Fruit fly (Drosophila melanogaster) whole organism, embryonic: ENCODE data around the gene rictor.

Experiments
- Atf-2 ChIP-seq: fragments of 200-800 bp; sonication (Bioruptor generic); optimal IDR thresholded peaks from 2 replicates; lab custom pipeline; 2016; ENCODE audit warnings: missing biosample characterization, missing genetic modification characterization
- CG10147 ChIP-seq: fragments of 200-800 bp; sonication (Bioruptor generic); optimal IDR thresholded peaks from 2 replicates; lab custom pipeline; 2019; ENCODE audit warnings: missing biosample characterization, mild to moderate bottlenecking, missing genetic modification characterization, moderate library complexity
- CG10274 ChIP-seq: fragments of 200-800 bp; sonication (Bioruptor generic); optimal IDR thresholded peaks from 3 replicates; lab custom pipeline; 2017; ENCODE audit warnings: missing biosample characterization, mild to moderate bottlenecking, missing genetic modification characterization
- CG10366 ChIP-seq: fragments of 200-800 bp; sonication (Bioruptor generic); IDR thresholded peaks from 2 replicates; pipeline ENCODE4 v1.3.6; 2022; ENCODE audit warnings: missing biosample characterization, missing genetic modification characterization
- CG10543 ChIP-seq: fragments of 200-800 bp; sonication (Bioruptor generic); optimal IDR thresholded peaks from 3 replicates; lab custom pipeline; 2017; ENCODE audit warnings: missing biosample characterization, mild to moderate bottlenecking, missing genetic modification characterization, moderate library complexity
- CG10979 ChIP-seq: fragments of 200-800 bp; sonication (Bioruptor generic); optimal IDR thresholded peaks from 2 replicates; lab custom pipeline; 2018; ENCODE audit warnings: missing biosample characterization, mild to moderate bottlenecking, missing genetic modification characterization, moderate library complexity
- CG11398 ChIP-seq: fragments of 200-800 bp; sonication (Bioruptor generic); optimal IDR thresholded peaks from 2 replicates; lab custom pipeline; 2016; ENCODE audit warnings: missing biosample characterization, missing genetic modification characterization
- CG13296 ChIP-seq: fragments of 200-800 bp; sonication (Bioruptor generic); optimal IDR thresholded peaks from 3 replicates; lab custom pipeline; 2018; ENCODE audit warnings: missing biosample characterization, mild to moderate bottlenecking, missing genetic modification characterization
- CG13775 ChIP-seq: fragments of 200-800 bp; sonication (Bioruptor generic); optimal IDR thresholded peaks from 3 replicates; lab custom pipeline; 2017; ENCODE audit warnings: missing biosample characterization, mild to moderate bottlenecking, missing genetic modification characterization
- CG13894 ChIP-seq: fragments of 200-800 bp; sonication (Bioruptor generic); optimal IDR thresholded peaks from 3 replicates; lab custom pipeline; 2018; ENCODE audit warnings: missing biosample characterization, mild to moderate bottlenecking, missing genetic modification characterization, moderate library complexity
- CG14710 ChIP-seq: fragments of 200-800 bp; sonication (Bioruptor generic); optimal IDR thresholded peaks from 3 replicates; lab custom pipeline; 2019; ENCODE audit warnings: missing biosample characterization, mild to moderate bottlenecking, missing genetic modification characterization, moderate library complexity
- CG1529 ChIP-seq: fragments of 200-800 bp; sonication (Bioruptor generic); optimal IDR thresholded peaks from 3 replicates; lab custom pipeline; 2018; ENCODE audit warnings: missing biosample characterization, missing genetic modification characterization
- CG15601 ChIP-seq: fragments of 200-800 bp; sonication (Bioruptor generic); optimal IDR thresholded peaks from 3 replicates; lab custom pipeline; 2019; ENCODE audit warnings: missing biosample characterization, mild to moderate bottlenecking, missing genetic modification characterization, moderate library complexity
- CG18262 ChIP-seq: fragments of 200-800 bp; optimal IDR thresholded peaks from 3 replicates; lab custom pipeline; 2019; ENCODE audit warnings: missing biosample characterization, mild to moderate bottlenecking, missing genetic modification characterization, moderate library complexity
- CG18599 ChIP-seq: fragments of 200-800 bp; sonication (Bioruptor generic); optimal IDR thresholded peaks from 3 replicates; lab custom pipeline; 2017; ENCODE audit warnings: missing biosample characterization, missing genetic modification characterization, mild to moderate bottlenecking, moderate library complexity, missing genetic modification reagents
- CG30020 ChIP-seq: fragments of 200-800 bp; optimal IDR thresholded peaks from 2 replicates; lab custom pipeline; 2019; ENCODE audit warnings: missing biosample characterization, mild to moderate bottlenecking, missing genetic modification characterization, moderate library complexity
- CG34224 ChIP-seq: fragments of 200-800 bp; sonication (Bioruptor generic); IDR thresholded peaks from 3 replicates; pipeline ENCODE4 v1.3.6; 2022; ENCODE audit warnings: missing biosample characterization, missing genetic modification characterization; ENCODE audit not compliant: partially characterized antibody
- CG6765 ChIP-seq: fragments of 200-800 bp; sonication (Bioruptor generic); optimal IDR thresholded peaks from 3 replicates; lab custom pipeline; 2017; ENCODE audit warnings: missing biosample characterization, mild to moderate bottlenecking, missing genetic modification characterization
- CG8089 ChIP-seq: fragments of 200-800 bp; sonication (Bioruptor generic); optimal IDR thresholded peaks from 3 replicates; lab custom pipeline; 2016; ENCODE audit warnings: missing biosample characterization, missing genetic modification characterization
- CG8281 ChIP-seq: fragments of 200-800 bp; sonication (Bioruptor generic); optimal IDR thresholded peaks from 2 replicates; lab custom pipeline; 2018; ENCODE audit warnings: missing biosample characterization, mild to moderate bottlenecking, missing genetic modification characterization, moderate library complexity
- Dp ChIP-seq: fragments of 200-800 bp; sonication (Bioruptor generic); optimal IDR thresholded peaks from 2 replicates; lab custom pipeline; 2018; ENCODE audit warnings: missing biosample characterization, mild to moderate bottlenecking, missing genetic modification characterization, moderate library complexity
- Gug ChIP-seq: fragments of 200-800 bp; sonication (Bioruptor generic); IDR thresholded peaks from 4 replicates; pipeline ENCODE4 v1.3.6; 2022; ENCODE audit warnings: missing biosample characterization, missing genetic modification characterization
- HHEX ChIP-seq: fragments of 200-800 bp; sonication (Bioruptor generic); optimal IDR thresholded peaks from 3 replicates; lab custom pipeline; 2017; ENCODE audit warnings: missing biosample characterization, mild to moderate bottlenecking, missing genetic modification characterization, missing genetic modification reagents
- HLH54F ChIP-seq: fragments of 200-800 bp; sonication (Bioruptor generic); optimal IDR thresholded peaks from 3 replicates; lab custom pipeline; 2016; ENCODE audit warnings: missing biosample characterization, missing genetic modification characterization
- HLHmδ ChIP-seq: fragments of 200-800 bp; sonication (Bioruptor generic); optimal IDR thresholded peaks from 2 replicates; lab custom pipeline; 2018; ENCODE audit warnings: missing biosample characterization, mild to moderate bottlenecking, missing genetic modification characterization, moderate library complexity
- Lpt ChIP-seq: fragments of >200 bp; optimal IDR thresholded peaks from 2 replicates; lab custom pipeline; 2018; ENCODE audit warnings: missing biosample characterization, missing genetic modification characterization
- MBD-R2 ChIP-seq: fragments of 200-800 bp; sonication (Bioruptor generic); IDR thresholded peaks from 2 replicates; pipeline ENCODE4 v1.3.6; 2022; ENCODE audit warnings: missing biosample characterization, missing genetic modification characterization
- Mad ChIP-seq: fragments of 200-800 bp; sonication (Bioruptor generic); optimal IDR thresholded peaks from 2 replicates; lab custom pipeline; 2016; ENCODE audit warnings: missing biosample characterization, missing genetic modification characterization
- Med ChIP-seq: fragments of 200-800 bp; sonication (Bioruptor generic); peaks from one replicate; lab custom pipeline; 2016; ENCODE audit warnings: missing biosample characterization, missing genetic modification characterization, mild to moderate bottlenecking, inconsistent platforms, moderate library complexity
- Oli ChIP-seq: fragments of 200-800 bp; sonication (Bioruptor generic); optimal IDR thresholded peaks from 2 replicates; lab custom pipeline; 2018; ENCODE audit warnings: missing biosample characterization, mild to moderate bottlenecking, missing genetic modification characterization, moderate library complexity
- Sry-δ ChIP-seq: fragments of 200-800 bp; sonication (Bioruptor generic); optimal IDR thresholded peaks from 2 replicates; lab custom pipeline; 2016; ENCODE audit warnings: missing biosample characterization, missing genetic modification characterization
- Xrp1 ChIP-seq: fragments of 200-800 bp; sonication (Bioruptor generic); IDR thresholded peaks from 2 replicates; pipeline ENCODE4 v1.3.6; 2022; ENCODE audit warnings: missing biosample characterization, missing genetic modification characterization
- al ChIP-seq: fragments of 200-800 bp; sonication (Bioruptor generic); IDR thresholded peaks from 2 replicates; pipeline ENCODE4 v1.3.6; 2022; ENCODE audit warnings: missing biosample characterization, missing genetic modification characterization
- bbx ChIP-seq: fragments of 200-800 bp; sonication (Bioruptor generic); IDR thresholded peaks from 2 replicates; pipeline ENCODE4 v1.3.6; 2022; ENCODE audit warnings: missing biosample characterization, missing genetic modification characterization; ENCODE audit not compliant: partially characterized antibody
- croc ChIP-seq: fragments of 200-800 bp; sonication (Bioruptor generic); conservative IDR thresholded peaks from 3 replicates; pipeline ENCODE4 v1.3.6; 2022; ENCODE audit warnings: missing biosample characterization, missing genetic modification characterization
- dysf ChIP-seq: fragments of 200-800 bp; sonication (Bioruptor generic); IDR thresholded peaks from 3 replicates; pipeline ENCODE4 v1.3.6; 2022; ENCODE audit warnings: missing biosample characterization, missing genetic modification characterization
- fd96Cb ChIP-seq: fragments of 200-800 bp; sonication (Bioruptor generic); optimal IDR thresholded peaks from 2 replicates; lab custom pipeline; 2018; ENCODE audit warnings: missing biosample characterization, mild to moderate bottlenecking, missing genetic modification characterization, moderate library complexity
- ftz-f1 ChIP-seq: fragments of 200-800 bp; sonication (Bioruptor generic); optimal IDR thresholded peaks from 2 replicates; lab custom pipeline; 2016; ENCODE audit warnings: missing biosample characterization, missing genetic modification characterization
- hkb ChIP-seq, 2 experiments: fragments of 200-800 bp in 1 of 2; fragments of >200 bp in 1 of 2; sonication (Bioruptor generic) in 1 of 2; IDR thresholded peaks in 1 of 2; optimal IDR thresholded peaks in 1 of 2; 2 replicates each; pipeline versions ENCODE4 v1.3.6 to Lab custom; 2017 to 2022; ENCODE audit warnings: missing biosample characterization in 1 of 2, missing genetic modification characterization in 1 of 2
- kay ChIP-seq: fragments of 200-800 bp; sonication (Bioruptor generic); optimal IDR thresholded peaks from 2 replicates; lab custom pipeline; 2016; ENCODE audit warnings: missing biosample characterization, missing genetic modification characterization
- maf-S ChIP-seq: fragments of 200-800 bp; sonication (Bioruptor generic); optimal IDR thresholded peaks from 2 replicates; lab custom pipeline; 2016; ENCODE audit warnings: missing biosample characterization, missing genetic modification characterization
- mam ChIP-seq: fragments of 200-800 bp; sonication (Bioruptor generic); optimal IDR thresholded peaks from 3 replicates; lab custom pipeline; 2016; ENCODE audit warnings: missing biosample characterization, missing genetic modification characterization
- pho ChIP-seq: fragments of 200-800 bp; sonication (Bioruptor generic); optimal IDR thresholded peaks from 2 replicates; lab custom pipeline; 2016; ENCODE audit warnings: missing biosample characterization, missing genetic modification characterization
- pum ChIP-seq: fragments of 200-800 bp; sonication (Bioruptor generic); optimal IDR thresholded peaks from 2 replicates; lab custom pipeline; 2016; ENCODE audit warnings: missing biosample characterization, missing genetic modification characterization
- rib ChIP-seq: fragments of 200-800 bp; sonication (Bioruptor generic); IDR thresholded peaks from 2 replicates; pipeline ENCODE4 v1.3.6; 2022; ENCODE audit warnings: missing biosample characterization, missing genetic modification characterization
- ssp ChIP-seq: fragments of 200-800 bp; sonication (Bioruptor generic); IDR thresholded peaks from 2 replicates; pipeline ENCODE4 v1.3.6; 2022; ENCODE audit warnings: missing biosample characterization, missing genetic modification characterization
- tin ChIP-seq: fragments of 200-800 bp; sonication (Bioruptor generic); optimal IDR thresholded peaks from 3 replicates; lab custom pipeline; 2016; ENCODE audit warnings: missing biosample characterization, missing genetic modification characterization
- wor ChIP-seq: fragments of 200-800 bp; sonication (Bioruptor generic); IDR thresholded peaks from 2 replicates; pipeline ENCODE4 v1.3.6; 2022; ENCODE audit warnings: missing biosample characterization, missing genetic modification characterization

Gene rictor

DNA sequence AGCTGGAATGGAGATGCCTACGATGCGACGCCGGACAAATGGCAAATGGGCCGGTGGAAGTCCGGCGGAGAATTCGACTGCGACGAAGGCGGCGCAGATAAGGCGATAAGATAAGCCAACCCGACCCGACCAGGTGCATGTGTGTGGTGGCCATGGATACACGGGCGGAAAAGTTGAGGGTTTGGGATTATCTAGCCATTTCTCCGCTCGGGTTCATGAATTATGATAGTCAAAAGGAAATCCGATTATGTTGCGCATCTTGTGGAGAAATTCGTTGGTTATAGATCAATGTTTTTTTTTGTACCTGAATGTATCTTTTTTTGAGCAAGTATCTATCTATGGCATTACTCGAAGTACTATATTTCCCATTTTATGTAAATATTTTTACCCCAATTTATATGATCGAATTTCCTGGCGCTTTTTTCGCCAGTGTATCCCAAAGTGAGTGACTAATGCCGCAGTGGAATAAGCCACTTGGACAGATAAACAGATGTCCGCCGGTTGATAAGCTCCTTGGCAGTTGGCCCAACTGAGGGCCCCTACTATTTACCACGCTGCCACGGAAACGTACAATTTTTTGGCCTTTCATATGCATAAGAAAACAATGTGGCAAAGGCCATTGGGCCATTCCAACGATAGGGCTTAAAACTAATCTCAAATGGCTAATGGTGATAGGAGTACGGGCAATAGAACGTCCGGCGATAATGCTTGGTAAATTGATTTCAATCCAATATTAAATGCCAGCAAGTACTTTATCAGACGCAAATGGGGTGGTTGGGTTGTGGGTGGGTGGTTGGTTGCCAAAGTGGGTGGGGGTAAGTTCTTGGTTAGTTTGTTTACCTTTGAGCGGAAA is 13.6 kb downstream of the rictor start, which contains the start of gene CG7992:
Gene CG7992 (minus strand): TSS at position 51 of the 853 bp plus-strand sequence.
- TF ChIP-seq CG10543 (GFP tag; lab: Kevin White, UChicago) (peak; percentile 31), CG34224 (GFP tag; lab: Robert Waterston, UW) (no peak), HHEX (peak; percentile 63), Dp (GFP tag; lab: Kevin White, UChicago) (no peak), CG1529 (GFP tag; lab: Kevin White, UChicago) (no peak), CG13296 (GFP tag; lab: Kevin White, UChicago) (peak; percentile 46), ssp (GFP tag; lab: Robert Waterston, UW) (0 out of 2 replicates have a peak, but pooled peaks have one; percentile 18), Atf-2 (GFP tag; lab: Kevin White, UChicago) (peak; percentile 0), Med (GFP tag; lab: Kevin White, UChicago) (peak; percentile 87), al (GFP tag; lab: Robert Waterston, UW) (peak; percentile 46; the same call in 1 of the 2 replicates), HLH54F (GFP tag; lab: Kevin White, UChicago) (peak; percentile 40), Oli (tag; lab: Kevin White, UChicago) (peak; percentile 72), CG30020 (tag; lab: Kevin White, UChicago) (no peak), bbx (no peak), rib (GFP tag; lab: Robert Waterston, UW) (no peak), CG18599 (GFP tag; lab: Kevin White, UChicago) (peak; percentile 74), CG8281 (tag; lab: Kevin White, UChicago) (peak; percentile 2), tin (GFP tag; lab: Kevin White, UChicago) (peak; percentile 43), Mad (GFP tag; lab: Kevin White, UChicago) (peak; percentile 29), CG6765 (GFP tag; lab: Kevin White, UChicago) (peak; percentile 51), Gug (GFP tag; lab: Robert Waterston, UW) (0 out of 4 replicates have a peak, but pooled peaks have one; percentile 13), CG13775 (GFP tag; lab: Kevin White, UChicago) (peak; percentile 51), dysf (GFP tag; lab: Robert Waterston, UW) (peak; percentile 70), CG11398 (GFP tag; lab: Kevin White, UChicago) (peak; percentile 39), Lpt (GFP tag; lab: Kevin White, UChicago) (no peak), pum (GFP tag; lab: Kevin White, UChicago) (peak; percentile 56), MBD-R2 (peak; percentile 26; the same call in 1 of the 2 replicates), HLHmδ (GFP tag; lab: Kevin White, UChicago) (no peak), mam (GFP tag; lab: Kevin White, UChicago) (peak; percentile 73), maf-S (GFP tag; lab: Kevin White, UChicago) (peak; percentile 19), kay (GFP tag; lab: Kevin White, UChicago) (peak; percentile 88), CG10979 (tag; lab: Kevin White, UChicago) (peak; percentile 46), CG8089 (peak; percentile 45), pho (GFP tag; lab: Kevin White, UChicago) (peak; percentile 74), wor (GFP tag; lab: Robert Waterston, UW) (no peak), croc (no peak), CG13894 (peak; percentile 4), ftz-f1 (GFP tag; lab: Kevin White, UChicago) (peak; percentile 6), CG10366 (GFP tag; lab: Robert Waterston, UW) (peak; percentile 23; the same call in 1 of the 2 replicates), CG10147 (GFP tag; lab: Kevin White, UChicago) (no peak), CG10274 (GFP tag; lab: Kevin White, UChicago) (peak; percentile 21), hkb (optimal IDR thresholded peaks at IDR 0.05; lab: Kevin White, UChicago) (no peak), hkb (GFP tag; IDR thresholded peaks at IDR 0.05; lab: Robert Waterston, UW) (peak; percentile 58; the same call in 1 of the 2 replicates), fd96Cb (tag; lab: Kevin White, UChicago) (peak; percentile 45), CG14710 (tag; lab: Kevin White, UChicago) (peak; percentile 1), Sry-δ (GFP tag; lab: Kevin White, UChicago) (peak; percentile 15), Xrp1 (GFP tag; lab: Robert Waterston, UW) (peak; percentile 24; the same call in 1 of the 2 replicates), CG15601 (no peak), CG18262 (tag; lab: Kevin White, UChicago) (peak; percentile 45)
